Fruit fly (Drosophila melanogaster): ENCODE results near the gene Atg17.
A peak's percentile ranks its signal among the peaks of the same experiment; 100 is the strongest.

Atg17 gene

DNA sequence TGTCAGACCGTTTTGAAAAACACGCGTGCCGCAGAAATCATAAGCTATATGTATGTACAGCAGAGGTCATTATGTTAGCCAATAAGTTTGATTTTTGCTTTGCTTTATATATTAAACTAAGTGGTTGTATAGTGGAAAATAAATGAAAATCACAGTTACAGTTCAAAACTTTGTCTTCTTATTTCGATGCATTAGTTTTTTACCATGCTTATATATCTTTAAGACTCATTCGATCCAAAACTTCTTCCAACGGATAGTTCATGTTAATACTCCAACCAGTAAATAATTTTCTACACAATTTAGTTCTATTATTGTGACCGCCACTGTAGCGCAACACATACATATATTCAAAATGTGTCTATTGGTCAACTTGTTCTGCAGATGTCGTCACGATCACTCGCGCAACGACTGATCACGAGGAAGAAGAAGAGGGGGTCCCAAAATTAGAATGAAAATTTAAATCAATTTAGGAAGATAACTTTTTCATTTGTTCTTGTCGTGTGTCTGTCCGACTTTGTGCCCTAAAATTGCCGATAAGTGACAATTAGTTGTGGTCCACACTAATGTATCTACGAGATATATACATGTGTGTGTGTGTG is 36.1 kb downstream of the Atg17 start (continued):
- peak; percentile 43; the same call in 1 of the 2 replicates for TF ChIP-seq onecut (GFP tag; IDR thresholded peaks at IDR 0.05)
- peak; percentile 47; the same call in 1 of the 2 replicates for TF ChIP-seq Ptx1 (GFP tag; IDR thresholded peaks at IDR 0.05)
- peak; percentile 38; the same call in 1 of the 3 replicates for TF ChIP-seq CG7357 (GFP tag; IDR thresholded peaks at IDR 0.05)
- no peak for TF ChIP-seq usp (GFP tag; optimal IDR thresholded peaks at IDR 0.05)
- no peak for TF ChIP-seq Lpt (GFP tag; optimal IDR thresholded peaks at IDR 0.05)
- no peak for TF ChIP-seq Trl (optimal IDR thresholded peaks at IDR 0.05)
- TF ChIP-seq Trl (GFP tag; optimal IDR thresholded peaks at IDR 0.05) = peak; percentile 42
- no peak for TF ChIP-seq rib (GFP tag; IDR thresholded peaks at IDR 0.05)
- peak; percentile 69 for TF ChIP-seq CG9727 (GFP tag; optimal IDR thresholded peaks at IDR 0.05)
- TF ChIP-seq hbn (GFP tag; IDR thresholded peaks at IDR 0.05; ENCODE audit: partially characterized antibody) = no peak
- no peak for TF ChIP-seq nom (GFP tag; optimal IDR thresholded peaks at IDR 0.05)
- no peak for TF ChIP-seq CG5953 (GFP tag; IDR thresholded peaks at IDR 0.05)
- TF ChIP-seq CG7786 (GFP tag; optimal IDR thresholded peaks at IDR 0.05) = peak; percentile 5
- peak; percentile 22 for TF ChIP-seq CG16815 (GFP tag; optimal IDR thresholded peaks at IDR 0.05)
- no peak for TF ChIP-seq CG15479 (GFP tag; optimal IDR thresholded peaks at IDR 0.05)
- no peak for TF ChIP-seq bigmax (GFP tag; optimal IDR thresholded peaks at IDR 0.05)
- TF ChIP-seq bab2 (GFP tag; optimal IDR thresholded peaks at IDR 0.05) = peak; percentile 3
- TF ChIP-seq pfk (GFP tag; optimal IDR thresholded peaks at IDR 0.05) = no peak
- no peak for TF ChIP-seq CG7271 (tag; optimal IDR thresholded peaks at IDR 0.05)
- TF ChIP-seq CG8944 (GFP tag; optimal IDR thresholded peaks at IDR 0.05) = no peak
- TF ChIP-seq Sry-β (GFP tag; optimal IDR thresholded peaks at IDR 0.05) = no peak
- peak; percentile 36; the same call in 1 of the 2 replicates for TF ChIP-seq E2f2 (GFP tag; IDR thresholded peaks at IDR 0.05)
- TF ChIP-seq danr (GFP tag; IDR thresholded peaks at IDR 0.05) = peak; percentile 36; the same call in 1 of the 2 replicates
- TF ChIP-seq vfl (GFP tag; optimal IDR thresholded peaks at IDR 0.05) = no peak
- no peak for TF ChIP-seq lola (GFP tag; optimal IDR thresholded peaks at IDR 0.05)
- peak; percentile 37 for TF ChIP-seq CG15696 (tag; optimal IDR thresholded peaks at IDR 0.05)
- TF ChIP-seq gsb-n (tag; optimal IDR thresholded peaks at IDR 0.05) = no peak
- TF ChIP-seq CG34376 (GFP tag; optimal IDR thresholded peaks at IDR 0.05) = no peak
- TF ChIP-seq her (GFP tag; optimal IDR thresholded peaks at IDR 0.05) = no peak
- TF ChIP-seq cwo (GFP tag; optimal IDR thresholded peaks at IDR 0.05) = peak; percentile 72
- peak; percentile 68 for TF ChIP-seq Meics (GFP tag; optimal IDR thresholded peaks at IDR 0.05)
- peak; percentile 48 for TF ChIP-seq Chrac-16 (GFP tag; optimal IDR thresholded peaks at IDR 0.05)
- no peak for TF ChIP-seq NC2β (GFP tag; optimal IDR thresholded peaks at IDR 0.05)
- no peak for TF ChIP-seq CG4730 (GFP tag; IDR thresholded peaks at IDR 0.05)
- TF ChIP-seq CG15011 (GFP tag; optimal IDR thresholded peaks at IDR 0.05) = peak; percentile 47
- TF ChIP-seq ara (GFP tag; IDR thresholded peaks at IDR 0.05) = peak; percentile 57; the same call in 1 of the 2 replicates
- TF ChIP-seq kah (GFP tag; optimal IDR thresholded peaks at IDR 0.05) = peak; percentile 41
- peak; percentile 43 for TF ChIP-seq Atf-2 (GFP tag; optimal IDR thresholded peaks at IDR 0.05)
- no peak for TF ChIP-seq CG17802 (tag; optimal IDR thresholded peaks at IDR 0.05)
- TF ChIP-seq grau (tag; optimal IDR thresholded peaks at IDR 0.05) = peak; percentile 82
- no peak for TF ChIP-seq maf-S (GFP tag; optimal IDR thresholded peaks at IDR 0.05)
- TF ChIP-seq CG18599 (GFP tag; optimal IDR thresholded peaks at IDR 0.05) = peak; percentile 64
- peak; percentile 38; the same call in 1 of the 2 replicates for TF ChIP-seq klu (GFP tag; IDR thresholded peaks at IDR 0.05)
- TF ChIP-seq pnt (GFP tag; optimal IDR thresholded peaks at IDR 0.05) = no peak
- no peak for TF ChIP-seq CG31224 (GFP tag; IDR thresholded peaks at IDR 0.05)
- no peak for TF ChIP-seq CG42726 (GFP tag; IDR thresholded peaks at IDR 0.05; ENCODE audit: partially characterized antibody)
- peak; percentile 53 for TF ChIP-seq fd3F (GFP tag; optimal IDR thresholded peaks at IDR 0.05)
- TF ChIP-seq org-1 (GFP tag; optimal IDR thresholded peaks at IDR 0.05) = peak; percentile 61
- no peak for TF ChIP-seq fru (optimal IDR thresholded peaks at IDR 0.05)
- TF ChIP-seq Hmr (GFP tag; optimal IDR thresholded peaks at IDR 0.05) = peak; percentile 60
- TF ChIP-seq CG7372 (GFP tag; IDR thresholded peaks at IDR 0.05) = 0 out of 2 replicates have a peak, but pooled peaks have one; percentile 22
